Fruit fly (Drosophila melanogaster) whole organism, embryonic: Measurements from ENCODE around the gene CG44270.

Experiments used
- Aef1 ChIP-seq: fragments of 200-800 bp; sonication (Bioruptor generic); IDR thresholded peaks from 3 replicates; pipeline ENCODE4 v1.3.6; 2022; ENCODE audit warnings: missing biosample characterization, missing genetic modification characterization
- Antp ChIP-seq: fragments of 200-800 bp; sonication (Bioruptor generic); optimal IDR thresholded peaks from 3 replicates; lab custom pipeline; 2016; ENCODE audit warnings: missing biosample characterization, missing genetic modification characterization
- B-H1 ChIP-seq: fragments of 200-800 bp; sonication (Bioruptor generic); IDR thresholded peaks from 3 replicates; pipeline ENCODE4 v1.3.6; 2022; ENCODE audit warnings: missing biosample characterization, missing genetic modification characterization
- Bdp1 ChIP-seq: fragments of 200-800 bp; sonication (Bioruptor generic); optimal IDR thresholded peaks from 3 replicates; lab custom pipeline; 2016; ENCODE audit warnings: missing biosample characterization, missing genetic modification characterization
- CG10209 ChIP-seq: fragments of 200-800 bp; sonication (Bioruptor generic); optimal IDR thresholded peaks from 3 replicates; lab custom pipeline; 2017; ENCODE audit warnings: missing biosample characterization, mild to moderate bottlenecking, missing genetic modification characterization, missing genetic modification reagents
- CG12071 ChIP-seq: fragments of 200-800 bp; sonication (Bioruptor generic); optimal IDR thresholded peaks from 3 replicates; lab custom pipeline; 2018; ENCODE audit warnings: missing biosample characterization, mild to moderate bottlenecking, missing genetic modification characterization
- CG12219 ChIP-seq: fragments of 200-800 bp; sonication (Bioruptor generic); optimal IDR thresholded peaks from 3 replicates; lab custom pipeline; 2018; ENCODE audit warnings: missing biosample characterization, mild to moderate bottlenecking, missing genetic modification characterization
- CG12299 ChIP-seq: fragments of 200-800 bp; sonication (Bioruptor generic); optimal IDR thresholded peaks from 2 replicates; lab custom pipeline; 2018; ENCODE audit warnings: missing biosample characterization, mild to moderate bottlenecking, missing genetic modification characterization
- CG12391 ChIP-seq: fragments of 200-800 bp; sonication (Bioruptor generic); optimal IDR thresholded peaks from 3 replicates; lab custom pipeline; 2018; ENCODE audit warnings: missing biosample characterization, mild to moderate bottlenecking, missing genetic modification characterization, moderate library complexity
- CG13287 ChIP-seq: fragments of 200-800 bp; sonication (Bioruptor generic); IDR thresholded peaks from 2 replicates; pipeline ENCODE4 v1.3.6; 2022; ENCODE audit warnings: missing biosample characterization, missing genetic modification characterization; ENCODE audit not compliant: partially characterized antibody
- CG15269 ChIP-seq: fragments of 200-800 bp; sonication (Bioruptor generic); optimal IDR thresholded peaks from 2 replicates; lab custom pipeline; 2018; ENCODE audit warnings: missing biosample characterization, mild to moderate bottlenecking, missing genetic modification characterization, moderate library complexity
- CG17829 ChIP-seq: fragments of 200-800 bp; optimal IDR thresholded peaks from 2 replicates; lab custom pipeline; 2019; ENCODE audit warnings: missing biosample characterization, mild to moderate bottlenecking, missing genetic modification characterization, moderate library complexity
- CG31224 ChIP-seq: fragments of 200-800 bp; sonication (Bioruptor generic); IDR thresholded peaks from 2 replicates; pipeline ENCODE4 v1.3.6; 2022; ENCODE audit warnings: missing biosample characterization, missing genetic modification characterization
- CG3163 ChIP-seq: fragments of 200-800 bp; sonication (Bioruptor generic); optimal IDR thresholded peaks from 3 replicates; lab custom pipeline; 2016; ENCODE audit warnings: missing biosample characterization, missing genetic modification characterization
- CG4282 ChIP-seq: fragments of 200-800 bp; sonication (Bioruptor generic); optimal IDR thresholded peaks from 2 replicates; lab custom pipeline; 2016; ENCODE audit warnings: missing biosample characterization, missing genetic modification characterization
- CG5180 ChIP-seq: fragments of 200-800 bp; sonication (Bioruptor generic); optimal IDR thresholded peaks from 3 replicates; lab custom pipeline; 2017; ENCODE audit warnings: missing biosample characterization, missing genetic modification characterization, mild to moderate bottlenecking, moderate library complexity, missing genetic modification reagents
- CG8089 ChIP-seq: fragments of 200-800 bp; sonication (Bioruptor generic); optimal IDR thresholded peaks from 3 replicates; lab custom pipeline; 2016; ENCODE audit warnings: missing biosample characterization, missing genetic modification characterization
- CoRest ChIP-seq: fragments of 200-800 bp; sonication (Bioruptor generic); optimal IDR thresholded peaks from 3 replicates; lab custom pipeline; 2018; ENCODE audit warnings: missing biosample characterization, mild to moderate bottlenecking, missing genetic modification characterization, moderate library complexity
- Dfd ChIP-seq, 2 experiments: fragments of >200 bp; optimal IDR thresholded peaks; 2 replicates each; lab custom pipeline; 2017; ENCODE audit warnings: missing biosample characterization in 2 of 2, missing genetic modification characterization in 2 of 2
- Ets65A ChIP-seq: fragments of 200-800 bp; sonication (Bioruptor generic); peaks from one replicate; lab custom pipeline; 2016; ENCODE audit warnings: missing biosample characterization, missing genetic modification characterization
- Fer1 ChIP-seq: fragments of 200-800 bp; sonication (Bioruptor generic); optimal IDR thresholded peaks from 2 replicates; lab custom pipeline; 2017; ENCODE audit warnings: missing biosample characterization, mild to moderate bottlenecking, missing genetic modification characterization
- Fer2 ChIP-seq: fragments of 200-800 bp; sonication (Bioruptor generic); optimal IDR thresholded peaks from 2 replicates; lab custom pipeline; 2018; ENCODE audit warnings: missing biosample characterization, mild to moderate bottlenecking, missing genetic modification characterization, moderate library complexity
- Gug ChIP-seq: fragments of 200-800 bp; sonication (Bioruptor generic); IDR thresholded peaks from 4 replicates; pipeline ENCODE4 v1.3.6; 2022; ENCODE audit warnings: missing biosample characterization, missing genetic modification characterization
- H2.0 ChIP-seq: fragments of 200-800 bp; sonication (Bioruptor generic); IDR thresholded peaks from 2 replicates; pipeline ENCODE4 v1.3.6; 2022; ENCODE audit warnings: missing biosample characterization, missing genetic modification characterization
- HLH54F ChIP-seq: fragments of 200-800 bp; sonication (Bioruptor generic); optimal IDR thresholded peaks from 3 replicates; lab custom pipeline; 2016; ENCODE audit warnings: missing biosample characterization, missing genetic modification characterization
- Mrtf ChIP-seq: fragments of 200-800 bp; sonication (Bioruptor generic); IDR thresholded peaks from 3 replicates; pipeline ENCODE4 v1.3.6; 2022; ENCODE audit warnings: missing biosample characterization, missing genetic modification characterization
- NFAT ChIP-seq: fragments of 200-800 bp; sonication (Bioruptor generic); IDR thresholded peaks from 2 replicates; pipeline ENCODE4 v1.3.6; 2022; ENCODE audit warnings: missing biosample characterization, missing genetic modification characterization
- Opbp ChIP-seq: fragments of 200-800 bp; sonication (Bioruptor generic); IDR thresholded peaks from 3 replicates; pipeline ENCODE4 v1.3.6; 2022; ENCODE audit warnings: missing biosample characterization, missing genetic modification characterization; ENCODE audit not compliant: partially characterized antibody
- YL-1 ChIP-seq: fragments of 200-800 bp; sonication (Bioruptor generic); optimal IDR thresholded peaks from 3 replicates; lab custom pipeline; 2017; ENCODE audit warnings: missing biosample characterization, mild to moderate bottlenecking, missing genetic modification characterization
- az2 ChIP-seq: fragments of 200-800 bp; sonication (Bioruptor generic); optimal IDR thresholded peaks from 3 replicates; lab custom pipeline; 2016; ENCODE audit warnings: missing biosample characterization, missing genetic modification characterization
- caup ChIP-seq: fragments of 200-800 bp; sonication (Bioruptor generic); optimal IDR thresholded peaks from 3 replicates; lab custom pipeline; 2017; ENCODE audit warnings: missing biosample characterization, mild to moderate bottlenecking, missing genetic modification characterization, moderate library complexity; ENCODE audit not compliant: severe bottlenecking
- crc ChIP-seq: fragments of 200-800 bp; sonication (Bioruptor generic); optimal IDR thresholded peaks from 2 replicates; lab custom pipeline; 2016; ENCODE audit warnings: missing biosample characterization, missing genetic modification characterization
- cwo ChIP-seq: fragments of 200-800 bp; sonication (Bioruptor generic); optimal IDR thresholded peaks from 3 replicates; lab custom pipeline; 2017; ENCODE audit warnings: missing biosample characterization, missing genetic modification characterization, mild to moderate bottlenecking, moderate library complexity, missing genetic modification reagents
- dati ChIP-seq: fragments of 200-800 bp; sonication (Bioruptor generic); IDR thresholded peaks from 2 replicates; pipeline ENCODE4 v1.3.6; 2022; ENCODE audit warnings: missing biosample characterization, missing genetic modification characterization
- h ChIP-seq: fragments of >200 bp; optimal IDR thresholded peaks from 2 replicates; lab custom pipeline; 2017
- maf-S ChIP-seq: fragments of 200-800 bp; sonication (Bioruptor generic); optimal IDR thresholded peaks from 2 replicates; lab custom pipeline; 2016; ENCODE audit warnings: missing biosample characterization, missing genetic modification characterization
- nerfin-2 ChIP-seq: fragments of 200-800 bp; sonication (Bioruptor generic); IDR thresholded peaks from 2 replicates; pipeline ENCODE4 v1.3.6; 2022; ENCODE audit warnings: missing biosample characterization, missing genetic modification characterization; ENCODE audit not compliant: partially characterized antibody
- oc ChIP-seq: fragments of 200-800 bp; sonication (Bioruptor generic); optimal IDR thresholded peaks from 2 replicates; lab custom pipeline; 2018; ENCODE audit warnings: missing biosample characterization, mild to moderate bottlenecking, missing genetic modification characterization, moderate library complexity
- otp ChIP-seq: fragments of 200-800 bp; sonication (Bioruptor generic); IDR thresholded peaks from 3 replicates; pipeline ENCODE4, ENCODE4 v1.3.6; 2022; ENCODE audit warnings: missing biosample characterization, missing genetic modification characterization
- p53 ChIP-seq: fragments of 200-800 bp; sonication (Bioruptor generic); optimal IDR thresholded peaks from 2 replicates; lab custom pipeline; 2016; ENCODE audit warnings: missing biosample characterization, missing genetic modification characterization
- prd ChIP-seq, 3 experiments: fragments of >200 bp in 2 of 3; fragments of 200-800 bp in 1 of 3; sonication (Bioruptor generic) in 1 of 3; optimal IDR thresholded peaks in 2 of 3; IDR thresholded peaks in 1 of 3; 2 replicates in 2 of 3; 3 replicates in 1 of 3; pipeline versions ENCODE4 v1.3.6 to Lab custom; 2017 to 2022; ENCODE audit warnings: missing biosample characterization in 1 of 3, missing genetic modification characterization in 1 of 3
- ro ChIP-seq: fragments of 200-800 bp; sonication (Bioruptor generic); IDR thresholded peaks from 2 replicates; pipeline ENCODE4 v1.3.6; 2022; ENCODE audit warnings: missing biosample characterization, missing genetic modification characterization
- schlank ChIP-seq: fragments of 200-800 bp; sonication (Bioruptor generic); optimal IDR thresholded peaks from 2 replicates; lab custom pipeline; 2018; ENCODE audit warnings: missing biosample characterization, mild to moderate bottlenecking, missing genetic modification characterization
- scrt ChIP-seq: fragments of 200-800 bp; sonication (Bioruptor generic); optimal IDR thresholded peaks from 2 replicates; lab custom pipeline; 2018; ENCODE audit warnings: missing biosample characterization, mild to moderate bottlenecking, missing genetic modification characterization, moderate library complexity
- sd ChIP-seq: fragments of 200-800 bp; sonication (Bioruptor generic); optimal IDR thresholded peaks from 3 replicates; lab custom pipeline; 2018; ENCODE audit warnings: missing biosample characterization, mild to moderate bottlenecking, missing genetic modification characterization, moderate library complexity
- seq ChIP-seq: fragments of 200-800 bp; sonication (Bioruptor generic); IDR thresholded peaks from 2 replicates; pipeline ENCODE4 v1.3.6; 2022; ENCODE audit warnings: missing biosample characterization, missing genetic modification characterization
- sna ChIP-seq: fragments of 200-800 bp; sonication (Bioruptor generic); IDR thresholded peaks from 2 replicates; pipeline ENCODE4 v1.3.6; 2022; ENCODE audit warnings: missing biosample characterization, missing genetic modification characterization; ENCODE audit not compliant: partially characterized antibody
- sug ChIP-seq: fragments of 200-800 bp; optimal IDR thresholded peaks from 2 replicates; lab custom pipeline; 2019; ENCODE audit warnings: missing biosample characterization, mild to moderate bottlenecking, missing genetic modification characterization, moderate library complexity
- tap ChIP-seq: fragments of 200-800 bp; optimal IDR thresholded peaks from 3 replicates; lab custom pipeline; 2019; ENCODE audit warnings: missing biosample characterization, mild to moderate bottlenecking, missing genetic modification characterization, moderate library complexity
- tio ChIP-seq: fragments of 200-800 bp; sonication (Bioruptor generic); optimal IDR thresholded peaks from 2 replicates; lab custom pipeline; 2017; ENCODE audit warnings: missing biosample characterization, missing genetic modification characterization, inconsistent platforms

CG44270 gene

dm6 chr2L:20539196-20539879 lies 8.5 kb downstream of the CG44270 start (continued):
- TF ChIP-seq CG8089 (GFP tag; lab: Kevin White, UChicago) = no peak
- no peak for TF ChIP-seq Aef1 (GFP tag; lab: Robert Waterston, UW)
- TF ChIP-seq CoRest (tag; lab: Kevin White, UChicago) = peak; percentile 41
- no peak for TF ChIP-seq CG12299
- TF ChIP-seq B-H1 = no peak
- no peak for TF ChIP-seq seq (GFP tag; lab: Robert Waterston, UW)
- no peak for TF ChIP-seq Gug
- TF ChIP-seq prd (optimal IDR thresholded peaks at IDR 0.05; lab: Kevin White, UChicago) = no peak
- TF ChIP-seq prd (GFP tag; IDR thresholded peaks at IDR 0.05; lab: Robert Waterston, UW) = peak; percentile 36; the same call in 1 of the 3 replicates
- peak; percentile 12 for TF ChIP-seq tap (tag; lab: Kevin White, UChicago)
- no peak for TF ChIP-seq H2.0
- TF ChIP-seq nerfin-2 = no peak
- no peak for TF ChIP-seq CG5180 (GFP tag; lab: Kevin White, UChicago)
- TF ChIP-seq scrt (GFP tag; lab: Kevin White, UChicago) = peak; percentile 34
- peak; percentile 34 for TF ChIP-seq sd (tag; lab: Kevin White, UChicago)
- TF ChIP-seq oc (tag; lab: Kevin White, UChicago) = no peak
- TF ChIP-seq Bdp1 = no peak
- TF ChIP-seq caup (GFP tag; lab: Kevin White, UChicago) = peak; percentile 5
- TF ChIP-seq Fer2 = no peak
- TF ChIP-seq Ets65A (GFP tag; lab: Kevin White, UChicago) = no peak
- TF ChIP-seq ro (GFP tag; lab: Robert Waterston, UW) = no peak
- no peak for TF ChIP-seq CG17829
- no peak for TF ChIP-seq sug
- peak; percentile 32 for TF ChIP-seq CG10209 (GFP tag; lab: Kevin White, UChicago)
- no peak for TF ChIP-seq CG4282 (GFP tag; lab: Kevin White, UChicago)
- TF ChIP-seq Antp = peak; percentile 4
- peak; percentile 40 for TF ChIP-seq cwo (GFP tag; lab: Kevin White, UChicago)
- no peak for TF ChIP-seq CG12071 (GFP tag; lab: Kevin White, UChicago)
- no peak for TF ChIP-seq crc
- no peak for TF ChIP-seq sna (GFP tag; lab: Robert Waterston, UW)
- TF ChIP-seq maf-S (GFP tag; lab: Kevin White, UChicago) = no peak
- no peak for TF ChIP-seq tio
- no peak for TF ChIP-seq CG13287 (GFP tag; lab: Robert Waterston, UW)
- TF ChIP-seq CG3163 (GFP tag; lab: Kevin White, UChicago) = no peak
- no peak for TF ChIP-seq h (lab: Kevin White, UChicago)
- TF ChIP-seq p53 (GFP tag; lab: Kevin White, UChicago) = no peak
- no peak for TF ChIP-seq NFAT (GFP tag; lab: Robert Waterston, UW)
- TF ChIP-seq CG12219 = no peak
- TF ChIP-seq CG12391 (tag; lab: Kevin White, UChicago) = peak; percentile 29
- no peak for TF ChIP-seq dati (GFP tag; lab: Robert Waterston, UW)
- no peak for TF ChIP-seq Mrtf
- no peak for TF ChIP-seq az2 (GFP tag; lab: Kevin White, UChicago)
- no peak for TF ChIP-seq otp (GFP tag; lab: Robert Waterston, UW)
- TF ChIP-seq Dfd (GFP tag; optimal IDR thresholded peaks at IDR 0.05; lab: Kevin White, UChicago) = no peak
- no peak for TF ChIP-seq Opbp (GFP tag; lab: Robert Waterston, UW)
- peak; percentile 17 for TF ChIP-seq CG15269
- peak; percentile 53 for TF ChIP-seq Fer1 (GFP tag; lab: Kevin White, UChicago)
- TF ChIP-seq YL-1 (GFP tag; lab: Kevin White, UChicago) = no peak
- no peak for TF ChIP-seq HLH54F (GFP tag; lab: Kevin White, UChicago)
- TF ChIP-seq CG31224 (GFP tag; lab: Robert Waterston, UW) = no peak
- no peak for TF ChIP-seq schlank
